Worm (Caenorhabditis elegans) whole organism, L4/young adult: Measurements from ENCODE around the gene Y47D7A.9.

Source experiments
- W03F9.2 ChIP-seq: fragments of 150-350 bp; optimal IDR thresholded peaks from 2 replicates; lab custom pipeline; 2014; ENCODE audit warnings: missing biosample characterization, missing genetic modification characterization
- him-1 ChIP-seq: sonication (generic microtip); optimal IDR thresholded peaks from 2 replicates; lab custom pipeline; 2016; ENCODE audit warnings: missing genotype, missing genetic modification reagents, missing genetic modification characterization, missing compliant biosample characterization

DNA sequence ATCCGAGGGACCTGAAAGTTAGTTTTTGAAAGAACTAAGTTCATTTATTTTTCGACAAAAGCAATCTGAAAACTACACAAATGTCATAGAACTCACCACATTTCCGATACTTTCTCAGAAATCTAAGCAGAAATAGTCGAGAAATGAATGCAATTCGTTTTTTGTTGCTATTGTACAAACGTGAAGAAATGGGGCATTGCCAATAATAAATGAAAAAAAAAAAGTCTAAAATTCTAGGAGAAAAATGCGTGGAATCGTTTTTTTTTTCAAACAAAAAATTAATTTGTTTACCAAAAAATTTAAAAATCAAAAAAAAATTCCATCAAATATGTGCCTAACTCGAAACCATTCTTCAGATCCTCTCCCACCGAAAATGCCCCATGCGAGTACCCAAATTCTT lies 12.0 kb downstream of the Y47D7A.9 start, which contains the start of gene Y47D7A.17:
- TF ChIP-seq W03F9.2 (tag; lab: Kevin White, UChicago) (no peak), him-1 (tag; lab: Kevin White, UChicago) (no peak)
